Fruit fly (Drosophila melanogaster): ENCODE results near the gene CG46459.
A peak's percentile ranks its signal among the peaks of the same experiment; 100 is the strongest.

CG46459 gene

dm6 chr3R:10696371-10696777 is at the start of gene CG46459, which contains the start of the genes pug and CG14683:
Gene CG46459 (plus strand): TSS chr3R:10696647.
Gene pug (plus strand): TSS chr3R:10696534.
Gene CG14683 (plus strand): TSS chr3R:10696647.
- TF ChIP-seq EcR (GFP tag; optimal IDR thresholded peaks at IDR 0.05) (no peak), Dll (optimal IDR thresholded peaks at IDR 0.05) (no peak), psq (optimal IDR thresholded peaks at IDR 0.05) (no peak), CG8478 (optimal IDR thresholded peaks at IDR 0.05) (no peak)

dm6 chr3R:10647171-10647570 is 49.3 kb upstream of the CG46459 start:
- TF ChIP-seq usp (GFP tag; optimal IDR thresholded peaks at IDR 0.05), result no peak
- TF ChIP-seq CG8478 (optimal IDR thresholded peaks at IDR 0.05), result no peak
- TF ChIP-seq EcR (GFP tag; optimal IDR thresholded peaks at IDR 0.05), result no peak
- no peak for TF ChIP-seq pan (optimal IDR thresholded peaks at IDR 0.05)
- TF ChIP-seq Dll (optimal IDR thresholded peaks at IDR 0.05), result no peak
- TF ChIP-seq psq (optimal IDR thresholded peaks at IDR 0.05), result no peak

dm6 chr3R:10648556-10649181 is 47.8 kb upstream of the CG46459 start:
- no peak for TF ChIP-seq psq (optimal IDR thresholded peaks at IDR 0.05)
- no peak for TF ChIP-seq CG8478 (optimal IDR thresholded peaks at IDR 0.05)
- no peak for TF ChIP-seq Dll (optimal IDR thresholded peaks at IDR 0.05)
- TF ChIP-seq EcR (GFP tag; optimal IDR thresholded peaks at IDR 0.05), result no peak
- no peak for TF ChIP-seq usp (GFP tag; optimal IDR thresholded peaks at IDR 0.05)
- no peak for TF ChIP-seq pan (optimal IDR thresholded peaks at IDR 0.05)

DNA sequence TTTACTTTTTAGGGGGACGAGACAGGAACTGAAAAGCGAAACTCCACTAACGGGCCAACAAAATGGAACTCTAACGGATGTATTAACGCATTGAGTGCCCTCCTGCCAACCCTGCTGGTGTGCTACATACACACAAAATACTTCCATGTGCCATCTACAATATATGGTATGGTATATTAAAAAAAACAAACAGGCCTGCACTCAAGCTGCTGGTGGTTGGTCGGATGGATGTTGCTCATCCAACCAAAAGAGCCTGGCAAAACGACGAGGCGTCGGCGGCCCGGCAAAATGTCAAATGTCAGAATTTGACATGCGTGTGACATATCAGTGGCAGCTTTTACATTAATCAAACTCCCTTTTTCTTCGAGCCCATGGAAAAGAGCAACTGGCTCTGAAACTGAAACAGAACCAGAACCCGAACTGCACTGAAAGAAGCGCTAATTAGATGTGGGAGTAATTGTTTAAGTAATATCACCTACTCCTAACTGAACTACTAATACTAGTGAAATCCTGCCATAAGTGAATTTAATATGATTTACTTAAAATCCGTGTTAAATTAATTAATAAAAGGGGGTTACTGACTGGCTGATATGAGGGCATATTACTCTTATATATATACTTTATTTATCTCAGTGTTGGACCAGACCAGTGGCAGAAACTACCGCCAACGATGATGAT is 45.7 kb upstream of the CG46459 start:
- TF ChIP-seq CG8478 (optimal IDR thresholded peaks at IDR 0.05), result no peak
- TF ChIP-seq Dll (optimal IDR thresholded peaks at IDR 0.05), result no peak
- TF ChIP-seq EcR (GFP tag; optimal IDR thresholded peaks at IDR 0.05), result no peak
- TF ChIP-seq psq (optimal IDR thresholded peaks at IDR 0.05), result no peak
- no peak for TF ChIP-seq pan (optimal IDR thresholded peaks at IDR 0.05)
- TF ChIP-seq usp (GFP tag; optimal IDR thresholded peaks at IDR 0.05), result no peak

dm6 chr3R:10654642-10655041 is 41.8 kb upstream of the CG46459 start:
- no peak for TF ChIP-seq psq (optimal IDR thresholded peaks at IDR 0.05)
- no peak for TF ChIP-seq CG8478 (optimal IDR thresholded peaks at IDR 0.05)
- TF ChIP-seq pan (optimal IDR thresholded peaks at IDR 0.05), result no peak
- no peak for TF ChIP-seq usp (GFP tag; optimal IDR thresholded peaks at IDR 0.05)
- no peak for TF ChIP-seq Dll (optimal IDR thresholded peaks at IDR 0.05)
- no peak for TF ChIP-seq EcR (GFP tag; optimal IDR thresholded peaks at IDR 0.05)

DNA sequence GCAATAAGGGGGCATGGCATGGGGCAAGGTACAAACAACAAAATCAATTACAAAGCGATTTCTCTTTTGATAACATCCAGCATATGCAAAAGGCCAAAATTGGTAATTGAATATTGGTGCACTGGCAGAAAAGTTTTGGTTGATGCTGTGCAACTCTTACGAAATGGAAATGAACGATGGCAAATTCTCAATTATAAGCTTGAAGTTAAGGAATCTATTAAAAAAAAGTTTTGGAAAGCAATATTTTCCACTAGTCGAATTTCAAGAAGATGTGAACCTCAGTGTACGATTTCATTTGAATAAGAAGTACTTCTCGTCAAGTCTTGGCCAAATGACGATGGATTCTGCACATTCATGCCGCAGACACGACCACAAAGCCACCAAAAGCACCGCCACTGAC is 40.5 kb upstream of the CG46459 start:
- no peak for TF ChIP-seq pan (optimal IDR thresholded peaks at IDR 0.05)
- no peak for TF ChIP-seq EcR (GFP tag; optimal IDR thresholded peaks at IDR 0.05)
- no peak for TF ChIP-seq Dll (optimal IDR thresholded peaks at IDR 0.05)
- TF ChIP-seq usp (GFP tag; optimal IDR thresholded peaks at IDR 0.05), result no peak
- no peak for TF ChIP-seq CG8478 (optimal IDR thresholded peaks at IDR 0.05)
- TF ChIP-seq psq (optimal IDR thresholded peaks at IDR 0.05), result no peak

dm6 chr3R:10656578-10656977 is 39.9 kb upstream of the CG46459 start:
- TF ChIP-seq EcR (GFP tag; optimal IDR thresholded peaks at IDR 0.05), result no peak
- no peak for TF ChIP-seq psq (optimal IDR thresholded peaks at IDR 0.05)
- TF ChIP-seq CG8478 (optimal IDR thresholded peaks at IDR 0.05), result no peak
- no peak for TF ChIP-seq pan (optimal IDR thresholded peaks at IDR 0.05)
- TF ChIP-seq usp (GFP tag; optimal IDR thresholded peaks at IDR 0.05), result no peak
- no peak for TF ChIP-seq Dll (optimal IDR thresholded peaks at IDR 0.05)

- no peak for TF ChIP-seq pan (optimal IDR thresholded peaks at IDR 0.05)
- TF ChIP-seq psq (optimal IDR thresholded peaks at IDR 0.05), result no peak
- no peak for TF ChIP-seq EcR (GFP tag; optimal IDR thresholded peaks at IDR 0.05)
- TF ChIP-seq CG8478 (optimal IDR thresholded peaks at IDR 0.05), result no peak
- TF ChIP-seq Dll (optimal IDR thresholded peaks at IDR 0.05), result no peak
- no peak for TF ChIP-seq usp (GFP tag; optimal IDR thresholded peaks at IDR 0.05)
Measured at dm6 chr3R:10658783-10659182, 37.7 kb upstream of the CG46459 start.

- TF ChIP-seq pan (optimal IDR thresholded peaks at IDR 0.05), result no peak
- no peak for TF ChIP-seq Dll (optimal IDR thresholded peaks at IDR 0.05)
- no peak for TF ChIP-seq psq (optimal IDR thresholded peaks at IDR 0.05)
- no peak for TF ChIP-seq CG8478 (optimal IDR thresholded peaks at IDR 0.05)
- TF ChIP-seq EcR (GFP tag; optimal IDR thresholded peaks at IDR 0.05), result no peak
- no peak for TF ChIP-seq usp (GFP tag; optimal IDR thresholded peaks at IDR 0.05)
Measured at dm6 chr3R:10659563-10659962, 36.9 kb upstream of the CG46459 start.

dm6 chr3R:10661098-10661497 is 35.3 kb upstream of the CG46459 start:
- TF ChIP-seq CG8478 (optimal IDR thresholded peaks at IDR 0.05), result no peak
- no peak for TF ChIP-seq EcR (GFP tag; optimal IDR thresholded peaks at IDR 0.05)
- no peak for TF ChIP-seq pan (optimal IDR thresholded peaks at IDR 0.05)
- no peak for TF ChIP-seq Dll (optimal IDR thresholded peaks at IDR 0.05)
- TF ChIP-seq psq (optimal IDR thresholded peaks at IDR 0.05), result no peak
- no peak for TF ChIP-seq usp (GFP tag; optimal IDR thresholded peaks at IDR 0.05)

DNA sequence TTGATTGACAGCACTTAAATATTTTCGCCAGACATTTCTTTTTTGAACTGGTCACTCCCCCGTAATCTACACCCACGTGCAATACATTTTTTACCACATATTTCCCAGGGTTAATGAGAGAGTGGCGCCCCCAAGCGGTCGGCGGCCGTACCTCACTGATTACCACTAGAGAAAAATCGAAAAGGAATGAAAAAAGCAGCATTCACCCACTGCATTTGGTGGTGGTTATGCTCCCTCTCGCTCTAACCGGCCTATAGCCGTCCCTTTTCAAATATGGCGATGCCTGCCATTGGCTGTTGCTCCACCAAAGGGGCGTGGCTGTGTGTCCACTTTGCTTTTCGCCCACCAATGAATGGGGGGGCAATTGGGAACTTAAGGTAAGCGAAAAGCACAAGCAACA is 31.5 kb upstream of the CG46459 start:
- TF ChIP-seq EcR (GFP tag; optimal IDR thresholded peaks at IDR 0.05) (no peak), CG8478 (optimal IDR thresholded peaks at IDR 0.05) (peak; percentile 39)

dm6 chr3R:10667964-10668363 is 28.5 kb upstream of the CG46459 start:
- no peak for TF ChIP-seq CG8478 (optimal IDR thresholded peaks at IDR 0.05)
- TF ChIP-seq pan (optimal IDR thresholded peaks at IDR 0.05), result no peak
- no peak for TF ChIP-seq Dll (optimal IDR thresholded peaks at IDR 0.05)
- no peak for TF ChIP-seq EcR (GFP tag; optimal IDR thresholded peaks at IDR 0.05)
- no peak for TF ChIP-seq psq (optimal IDR thresholded peaks at IDR 0.05)
- no peak for TF ChIP-seq usp (GFP tag; optimal IDR thresholded peaks at IDR 0.05)

All from whole organism.